Fruit fly (Drosophila melanogaster) S2 (cell line): ENCODE results near the gene CG31463.

Experiments used
- CG8478 ChIP-seq: fragments of >200 bp; optimal IDR thresholded peaks from 2 replicates; lab custom pipeline; 2018
- CTCF ChIP-seq, 2 experiments: fragments of >200 bp; optimal IDR thresholded peaks; 2 replicates each; lab custom pipeline; 2018

DNA sequence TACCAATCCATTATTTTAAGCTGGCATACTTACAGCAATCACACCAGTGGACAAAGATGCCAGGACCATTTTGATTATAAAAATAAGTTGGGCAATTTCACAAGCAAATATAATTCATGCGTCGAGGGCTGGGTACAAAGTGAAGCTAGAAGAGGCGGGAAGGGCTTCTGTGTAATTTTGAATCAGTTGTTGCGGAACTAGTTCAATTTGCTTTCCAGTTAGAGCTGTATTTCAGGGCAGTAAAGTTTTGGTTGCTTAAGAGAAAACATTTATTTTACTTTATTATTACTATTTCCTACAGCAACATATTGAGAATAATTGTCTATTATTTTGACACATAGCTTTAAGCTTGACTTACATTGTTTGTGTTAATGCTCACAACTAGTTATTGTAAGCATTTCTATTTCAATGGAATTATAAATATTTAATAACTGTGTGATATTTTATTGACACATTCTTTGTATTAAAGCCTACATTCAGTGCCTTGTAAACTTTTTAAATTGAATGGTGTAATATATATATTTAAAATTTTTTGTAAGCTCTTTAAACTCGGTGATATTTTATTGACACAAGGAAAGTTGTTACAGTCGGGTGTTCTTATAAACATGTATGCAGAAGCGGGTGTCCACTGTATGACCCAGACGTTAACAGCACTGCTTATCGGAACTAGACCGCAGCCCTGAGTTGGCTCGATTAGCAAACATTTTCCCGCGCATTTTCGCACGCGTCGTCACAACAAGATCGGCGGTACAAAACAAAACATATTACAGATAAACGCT, 27.6 kb upstream of the CG31463 start, which contains the start of the genes RPA1 and Mcm2:
- no peak for TF ChIP-seq CG8478
- peak in 1 of 2 experiments; percentile 22 for TF ChIP-seq CTCF (optimal IDR thresholded peaks at IDR 0.05; lab: Kevin White, UChicago)
